Fruit fly (Drosophila melanogaster) whole organism, embryonic: Measurements from ENCODE around the gene CG5225.
A peak's percentile ranks its signal among the peaks of the same experiment; 100 is the strongest.

Experiments
- Bdp1 ChIP-seq: fragments of 200-800 bp; sonication (Bioruptor generic); optimal IDR thresholded peaks from 3 replicates; lab custom pipeline; 2016; ENCODE audit warnings: missing biosample characterization, missing genetic modification characterization
- Bteb2 ChIP-seq: fragments of 200-800 bp; sonication (Bioruptor generic); optimal IDR thresholded peaks from 2 replicates; lab custom pipeline; 2016; ENCODE audit warnings: missing biosample characterization, missing genetic modification characterization
- CG10267 ChIP-seq: fragments of 200-800 bp; sonication (Bioruptor generic); optimal IDR thresholded peaks from 2 replicates; lab custom pipeline; 2018; ENCODE audit warnings: missing biosample characterization, mild to moderate bottlenecking, missing genetic modification characterization, moderate library complexity
- CG11560 ChIP-seq: fragments of 200-800 bp; sonication (Bioruptor generic); IDR thresholded peaks from 3 replicates; pipeline ENCODE4 v1.3.6; 2022; ENCODE audit warnings: missing biosample characterization, missing genetic modification characterization
- CG11695 ChIP-seq: fragments of 200-800 bp; sonication (Bioruptor generic); IDR thresholded peaks from 3 replicates; pipeline ENCODE4 v1.3.6; 2022; ENCODE audit warnings: missing biosample characterization, missing genetic modification characterization
- CG13296 ChIP-seq: fragments of 200-800 bp; sonication (Bioruptor generic); optimal IDR thresholded peaks from 3 replicates; lab custom pipeline; 2018; ENCODE audit warnings: missing biosample characterization, mild to moderate bottlenecking, missing genetic modification characterization
- CG13775 ChIP-seq: fragments of 200-800 bp; sonication (Bioruptor generic); optimal IDR thresholded peaks from 3 replicates; lab custom pipeline; 2017; ENCODE audit warnings: missing biosample characterization, mild to moderate bottlenecking, missing genetic modification characterization
- CG1602 ChIP-seq: fragments of 200-800 bp; sonication (Bioruptor generic); optimal IDR thresholded peaks from 3 replicates; lab custom pipeline; 2016; ENCODE audit warnings: missing biosample characterization, missing genetic modification characterization
- CG16815 ChIP-seq: fragments of 200-800 bp; sonication (Bioruptor generic); optimal IDR thresholded peaks from 3 replicates; lab custom pipeline; 2017; ENCODE audit warnings: missing biosample characterization, mild to moderate bottlenecking, missing genetic modification characterization
- CG2712 ChIP-seq: fragments of 200-800 bp; optimal IDR thresholded peaks from 3 replicates; lab custom pipeline; 2019; ENCODE audit warnings: missing biosample characterization, mild to moderate bottlenecking, missing genetic modification characterization, moderate library complexity
- CG3281 ChIP-seq: fragments of 200-800 bp; sonication (Bioruptor generic); optimal IDR thresholded peaks from 3 replicates; lab custom pipeline; 2017; ENCODE audit warnings: missing biosample characterization, mild to moderate bottlenecking, missing genetic modification characterization
- CG5180 ChIP-seq: fragments of 200-800 bp; sonication (Bioruptor generic); optimal IDR thresholded peaks from 3 replicates; lab custom pipeline; 2017; ENCODE audit warnings: missing biosample characterization, missing genetic modification characterization, mild to moderate bottlenecking, moderate library complexity, missing genetic modification reagents
- CG5953 ChIP-seq: fragments of 200-800 bp; sonication (Bioruptor generic); IDR thresholded peaks from 2 replicates; pipeline ENCODE4 v1.3.6; 2022; ENCODE audit warnings: missing biosample characterization, missing genetic modification characterization
- CG6272 ChIP-seq: fragments of 200-800 bp; sonication (Bioruptor generic); IDR thresholded peaks from 2 replicates; pipeline ENCODE4 v1.3.6; 2022; ENCODE audit warnings: missing biosample characterization, missing genetic modification characterization
- CG6765 ChIP-seq: fragments of 200-800 bp; sonication (Bioruptor generic); optimal IDR thresholded peaks from 3 replicates; lab custom pipeline; 2017; ENCODE audit warnings: missing biosample characterization, mild to moderate bottlenecking, missing genetic modification characterization
- CG6813 ChIP-seq: fragments of 200-800 bp; sonication (Bioruptor generic); optimal IDR thresholded peaks from 2 replicates; lab custom pipeline; 2017; ENCODE audit warnings: missing biosample characterization, missing genetic modification characterization, mild to moderate bottlenecking, moderate library complexity, missing genetic modification reagents
- CG8359 ChIP-seq: fragments of 200-800 bp; sonication (Bioruptor generic); optimal IDR thresholded peaks from 2 replicates; lab custom pipeline; 2017; ENCODE audit warnings: missing biosample characterization, mild to moderate bottlenecking, missing genetic modification characterization, borderline replicate concordance
- CG9932 ChIP-seq: fragments of 200-800 bp; sonication (Bioruptor generic); IDR thresholded peaks from 2 replicates; pipeline ENCODE4 v1.3.6; 2022; ENCODE audit warnings: missing biosample characterization, missing genetic modification characterization
- Dip3 ChIP-seq: fragments of 200-800 bp; sonication (Bioruptor generic); optimal IDR thresholded peaks from 3 replicates; lab custom pipeline; 2016; ENCODE audit warnings: missing biosample characterization, missing genetic modification characterization
- ERR ChIP-seq: fragments of 200-800 bp; sonication (Bioruptor generic); optimal IDR thresholded peaks from 2 replicates; lab custom pipeline; 2016; ENCODE audit warnings: missing biosample characterization, missing genetic modification characterization
- H15 ChIP-seq: fragments of 200-800 bp; sonication (Bioruptor generic); IDR thresholded peaks from 3 replicates; pipeline ENCODE4 v1.3.6; 2022; ENCODE audit warnings: missing biosample characterization, missing genetic modification characterization
- Hr78 ChIP-seq, 2 experiments: fragments of 200-800 bp in 1 of 2; fragments of >200 bp in 1 of 2; sonication (Bioruptor generic) in 1 of 2; optimal IDR thresholded peaks; 2 replicates each; lab custom pipeline; 2017 to 2019; ENCODE audit warnings: missing biosample characterization in 2 of 2, missing genetic modification characterization in 2 of 2, mild to moderate bottlenecking in 1 of 2, moderate library complexity in 1 of 2
- Kr ChIP-seq: fragments of 200-800 bp; sonication (Bioruptor generic); optimal IDR thresholded peaks from 2 replicates; lab custom pipeline; 2017; ENCODE audit warnings: missing biosample characterization, mild to moderate bottlenecking, missing genetic modification characterization
- Lim3 ChIP-seq: fragments of 200-800 bp; sonication (Bioruptor generic); IDR thresholded peaks from 2 replicates; pipeline ENCODE4 v1.3.6; 2022; ENCODE audit warnings: missing biosample characterization, missing genetic modification characterization
- Myb ChIP-seq: fragments of 200-800 bp; sonication (Bioruptor generic); optimal IDR thresholded peaks from 2 replicates; lab custom pipeline; 2016; ENCODE audit warnings: missing biosample characterization, missing genetic modification characterization
- Oaz ChIP-seq: fragments of 200-800 bp; sonication (Bioruptor generic); IDR thresholded peaks from 2 replicates; pipeline ENCODE4 v1.3.6; 2022; ENCODE audit warnings: missing biosample characterization, missing genetic modification characterization
- TFAM ChIP-seq: fragments of 200-800 bp; sonication (Bioruptor generic); optimal IDR thresholded peaks from 2 replicates; lab custom pipeline; 2017; ENCODE audit warnings: missing biosample characterization, missing genetic modification characterization, inconsistent platforms
- Usf ChIP-seq: fragments of 200-800 bp; sonication (Bioruptor generic); optimal IDR thresholded peaks from 2 replicates; lab custom pipeline; 2017; ENCODE audit warnings: missing genotype, missing biosample characterization, missing genetic modification characterization
- amos ChIP-seq: fragments of 200-800 bp; sonication (Bioruptor generic); IDR thresholded peaks from 2 replicates; pipeline ENCODE4 v1.3.6; 2022; ENCODE audit warnings: missing biosample characterization, missing genetic modification characterization; ENCODE audit not compliant: partially characterized antibody
- bcd ChIP-seq: fragments of 200-800 bp; sonication (Bioruptor generic); optimal IDR thresholded peaks from 2 replicates; lab custom pipeline; 2017; ENCODE audit warnings: missing biosample characterization, mild to moderate bottlenecking, missing genetic modification characterization
- bigmax ChIP-seq: fragments of 200-800 bp; sonication (Bioruptor generic); optimal IDR thresholded peaks from 2 replicates; lab custom pipeline; 2018; ENCODE audit warnings: missing biosample characterization, mild to moderate bottlenecking, missing genetic modification characterization
- bowl ChIP-seq: fragments of 200-800 bp; sonication (Bioruptor generic); IDR thresholded peaks from 2 replicates; pipeline ENCODE4 v1.3.6; 2022; ENCODE audit warnings: missing biosample characterization, missing genetic modification characterization
- bsh ChIP-seq, 2 experiments: fragments of 200-800 bp; sonication (Bioruptor generic); optimal IDR thresholded peaks; 2 replicates each; lab custom pipeline; 2017 to 2018; ENCODE audit warnings: mild to moderate bottlenecking in 2 of 2, missing biosample characterization in 2 of 2, missing genetic modification characterization in 2 of 2, moderate library complexity in 1 of 2
- chif ChIP-seq, 2 experiments: fragments of 200-800 bp; sonication (Bioruptor generic); optimal IDR thresholded peaks; 3 replicates each; lab custom pipeline; 2016; ENCODE audit warnings: missing biosample characterization in 2 of 2, missing genetic modification characterization in 2 of 2
- crc ChIP-seq: fragments of 200-800 bp; sonication (Bioruptor generic); optimal IDR thresholded peaks from 2 replicates; lab custom pipeline; 2016; ENCODE audit warnings: missing biosample characterization, missing genetic modification characterization
- dan ChIP-seq: fragments of 200-800 bp; sonication (Bioruptor generic); IDR thresholded peaks from 2 replicates; pipeline ENCODE4 v1.3.6; 2022; ENCODE audit warnings: missing biosample characterization, missing genetic modification characterization
- dmrt99B ChIP-seq: fragments of 200-800 bp; sonication (Bioruptor generic); optimal IDR thresholded peaks from 2 replicates; lab custom pipeline; 2018; ENCODE audit warnings: missing biosample characterization, mild to moderate bottlenecking, missing genetic modification characterization, moderate library complexity
- fd3F ChIP-seq: fragments of 200-800 bp; sonication (Bioruptor generic); optimal IDR thresholded peaks from 2 replicates; lab custom pipeline; 2018; ENCODE audit warnings: missing biosample characterization, mild to moderate bottlenecking, missing genetic modification characterization, moderate library complexity
- gfzf ChIP-seq: fragments of 200-800 bp; sonication (Bioruptor generic); optimal IDR thresholded peaks from 2 replicates; lab custom pipeline; 2016; ENCODE audit warnings: missing biosample characterization, mild to moderate bottlenecking, missing genetic modification characterization, moderate library complexity
- gro ChIP-seq: fragments of 200-800 bp; sonication (Bioruptor generic); optimal IDR thresholded peaks from 2 replicates; lab custom pipeline; 2016; ENCODE audit warnings: missing biosample characterization, missing genetic modification characterization
- klu ChIP-seq: fragments of 200-800 bp; sonication (Bioruptor generic); IDR thresholded peaks from 2 replicates; pipeline ENCODE4 v1.3.6; 2022; ENCODE audit warnings: missing biosample characterization, missing genetic modification characterization
- oc ChIP-seq: fragments of 200-800 bp; sonication (Bioruptor generic); optimal IDR thresholded peaks from 2 replicates; lab custom pipeline; 2018; ENCODE audit warnings: missing biosample characterization, mild to moderate bottlenecking, missing genetic modification characterization, moderate library complexity
- pros ChIP-seq: fragments of 200-800 bp; sonication (Bioruptor generic); optimal IDR thresholded peaks from 3 replicates; lab custom pipeline; 2019; ENCODE audit warnings: missing biosample characterization, mild to moderate bottlenecking, missing genetic modification characterization, moderate library complexity
- shn ChIP-seq: fragments of 200-800 bp; sonication (Bioruptor generic); optimal IDR thresholded peaks from 3 replicates; lab custom pipeline; 2016; ENCODE audit warnings: missing biosample characterization, missing genetic modification characterization
- slou ChIP-seq: fragments of 200-800 bp; sonication (Bioruptor generic); optimal IDR thresholded peaks from 3 replicates; lab custom pipeline; 2016; ENCODE audit warnings: missing biosample characterization, missing genetic modification characterization
- sna ChIP-seq: fragments of 200-800 bp; sonication (Bioruptor generic); IDR thresholded peaks from 2 replicates; pipeline ENCODE4 v1.3.6; 2022; ENCODE audit warnings: missing biosample characterization, missing genetic modification characterization; ENCODE audit not compliant: partially characterized antibody
- sqz ChIP-seq: fragments of 200-800 bp; sonication (Bioruptor generic); optimal IDR thresholded peaks from 3 replicates; lab custom pipeline; 2018; ENCODE audit warnings: missing biosample characterization, mild to moderate bottlenecking, missing genetic modification characterization
- sr ChIP-seq: fragments of 200-800 bp; sonication (Bioruptor generic); IDR thresholded peaks from 3 replicates; pipeline ENCODE4 v1.3.6; 2022; ENCODE audit warnings: missing biosample characterization, missing genetic modification characterization
- vnd ChIP-seq: fragments of 200-800 bp; sonication (Bioruptor generic); IDR thresholded peaks from 3 replicates; pipeline ENCODE4 v1.3.6; 2022; ENCODE audit warnings: missing biosample characterization, missing genetic modification characterization; ENCODE audit not compliant: partially characterized antibody
- z ChIP-seq: fragments of 200-800 bp; sonication (Bioruptor generic); IDR thresholded peaks from 3 replicates; pipeline ENCODE4 v1.3.6; 2022; ENCODE audit warnings: missing biosample characterization, missing genetic modification characterization

The CG5225 gene

DNA sequence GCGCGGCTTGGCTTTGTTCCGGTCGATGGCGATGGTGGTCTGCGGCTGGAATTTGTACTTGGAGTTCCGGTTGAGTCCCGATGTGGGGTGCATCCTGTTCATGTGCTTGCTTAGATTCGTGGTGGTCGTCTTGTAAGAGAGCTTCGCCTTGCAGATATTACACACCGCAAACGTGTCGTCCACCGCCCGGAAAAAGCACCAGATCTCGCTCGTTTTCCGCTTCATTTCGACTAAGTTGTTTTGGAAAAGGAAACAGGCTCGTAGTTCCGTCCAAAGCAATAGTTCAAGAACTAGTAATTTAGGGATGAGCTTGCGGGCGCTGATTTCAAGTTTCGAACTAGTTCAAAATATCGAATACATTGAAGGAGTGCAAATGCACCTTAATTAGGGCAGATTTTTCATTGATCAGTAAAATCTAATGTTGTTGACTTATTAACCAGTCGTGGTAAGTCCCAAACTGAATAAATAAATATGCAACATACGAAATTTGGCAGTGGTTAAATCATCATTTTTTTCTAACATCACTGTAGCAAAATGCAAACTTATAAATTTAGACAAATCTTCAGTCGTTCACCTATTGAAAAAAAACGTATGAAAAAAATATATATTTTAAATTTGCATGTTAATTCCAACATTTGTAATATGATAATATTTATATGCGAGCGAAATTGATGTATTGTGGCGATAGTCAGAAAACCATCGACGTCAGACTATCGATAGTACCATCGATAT lies 14.5 kb downstream of the CG5225 start, which contains the start of the genes bdwf and Patr-1:
Gene bdwf (minus strand): TSS at position 299 of the 732 bp plus-strand sequence.
Gene Patr-1 (plus strand): TSS at position 727 of the 732 bp plus-strand sequence.
- TF ChIP-seq Dip3 (GFP tag; lab: Kevin White, UChicago) (no peak), CG10267 (tag; lab: Kevin White, UChicago) (peak; percentile 44), vnd (peak; percentile 93), CG6272 (GFP tag; lab: Robert Waterston, UW) (no peak), Usf (no peak), Lim3 (no peak), CG3281 (GFP tag; lab: Kevin White, UChicago) (peak; percentile 21), dmrt99B (tag; lab: Kevin White, UChicago) (no peak), CG6765 (GFP tag; lab: Kevin White, UChicago) (no peak), CG9932 (peak; percentile 38; the same call in 1 of the 2 replicates), CG2712 (tag; lab: Kevin White, UChicago) (peak; percentile 32), dan (no peak), Oaz (GFP tag; lab: Robert Waterston, UW) (no peak), Bteb2 (GFP tag; lab: Kevin White, UChicago) (no peak), ERR (GFP tag; lab: Kevin White, UChicago) (no peak), CG11695 (GFP tag; lab: Robert Waterston, UW) (no peak), Bdp1 (GFP tag; lab: Kevin White, UChicago) (no peak), Hr78 (GFP tag; optimal IDR thresholded peaks at IDR 0.05; lab: Kevin White, UChicago) (no peak), CG16815 (GFP tag; lab: Kevin White, UChicago) (no peak), crc (GFP tag; lab: Kevin White, UChicago) (no peak), bcd (GFP tag; lab: Kevin White, UChicago) (no peak), Kr (no peak), gfzf (GFP tag; lab: Kevin White, UChicago) (peak; percentile 17), gro (peak; percentile 15), CG13296 (no peak), H15 (GFP tag; lab: Robert Waterston, UW) (no peak), sqz (GFP tag; lab: Kevin White, UChicago) (no peak), sr (GFP tag; lab: Robert Waterston, UW) (no peak), shn (GFP tag; lab: Kevin White, UChicago) (no peak), amos (GFP tag; lab: Robert Waterston, UW) (peak; percentile 95), fd3F (no peak), CG11560 (tag; lab: Robert Waterston, UW) (peak; percentile 59; the same call in 1 of the 3 replicates), klu (GFP tag; lab: Robert Waterston, UW) (no peak), bigmax (GFP tag; lab: Kevin White, UChicago) (no peak), bsh (GFP tag; optimal IDR thresholded peaks at IDR 0.05; lab: Kevin White, UChicago) (no peak), sna (GFP tag; lab: Robert Waterston, UW) (peak; percentile 77), oc (tag; lab: Kevin White, UChicago) (no peak), CG6813 (GFP tag; lab: Kevin White, UChicago) (no peak), CG1602 (GFP tag; lab: Kevin White, UChicago) (no peak), Myb (no peak), CG5953 (GFP tag; lab: Robert Waterston, UW) (no peak), pros (no peak), slou (GFP tag; lab: Kevin White, UChicago) (peak; percentile 16), CG8359 (GFP tag; lab: Kevin White, UChicago) (no peak), chif (GFP tag; optimal IDR thresholded peaks at IDR 0.05; lab: Kevin White, UChicago) (no peak), CG5180 (no peak), z (GFP tag; lab: Robert Waterston, UW) (no peak), CG13775 (GFP tag; lab: Kevin White, UChicago) (peak; percentile 42), TFAM (GFP tag; lab: Kevin White, UChicago) (no peak), bowl (GFP tag; lab: Robert Waterston, UW) (no peak)
